Fruit fly (Drosophila melanogaster): ENCODE measurements around the gene bai.

Gene bai

DNA sequence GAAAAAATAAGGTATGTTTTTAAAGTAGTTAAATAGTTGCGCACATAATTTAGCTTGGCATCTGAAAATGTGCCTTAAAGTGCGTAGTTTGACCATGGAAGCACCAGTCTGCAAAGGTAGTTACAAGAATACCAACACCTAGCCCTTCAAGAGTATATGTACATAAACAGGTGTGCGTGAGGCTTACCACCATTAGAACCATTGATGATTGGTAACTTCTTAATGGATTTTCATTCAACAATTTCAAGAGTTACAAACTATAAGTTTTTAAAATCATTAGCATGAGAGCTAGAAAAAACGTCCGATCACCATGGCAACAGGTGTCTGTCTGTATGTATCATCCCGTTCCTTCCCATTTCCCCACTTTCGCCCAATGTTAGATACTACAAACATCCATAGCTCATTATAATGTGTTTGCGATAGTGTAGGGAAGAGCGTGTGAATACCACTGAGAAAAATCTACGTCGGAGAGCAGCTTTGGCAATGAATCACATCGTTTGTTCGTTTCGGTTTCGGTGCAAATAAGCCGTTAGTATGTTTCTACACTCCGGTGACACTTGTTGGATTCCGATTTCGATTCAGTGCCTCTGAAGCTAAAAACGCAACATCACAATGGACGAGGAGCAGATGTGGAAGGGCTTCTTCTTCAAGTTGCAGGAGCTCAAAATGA is 17.4 kb downstream of the bai start (continued):
- TF ChIP-seq CG6175 (GFP tag; IDR thresholded peaks at IDR 0.05) (no peak), trem (tag; optimal IDR thresholded peaks at IDR 0.05) (no peak), Ssrp (tag; optimal IDR thresholded peaks at IDR 0.05) (no peak), CG14860 (GFP tag; IDR thresholded peaks at IDR 0.05; ENCODE audit: partially characterized antibody) (no peak), bcd (GFP tag; optimal IDR thresholded peaks at IDR 0.05) (no peak), Deaf1 (tag; optimal IDR thresholded peaks at IDR 0.05) (no peak), grn (GFP tag; optimal IDR thresholded peaks at IDR 0.05) (peak; percentile 65), gfzf (GFP tag; optimal IDR thresholded peaks at IDR 0.05) (no peak), sob (GFP tag; IDR thresholded peaks at IDR 0.05) (no peak), Oli (tag; optimal IDR thresholded peaks at IDR 0.05) (no peak), CG4404 (GFP tag; IDR thresholded peaks at IDR 0.05) (no peak), D19B (GFP tag; optimal IDR thresholded peaks at IDR 0.05) (no peak), cg (GFP tag; optimal IDR thresholded peaks at IDR 0.05) (peak; percentile 52), luna (GFP tag; optimal IDR thresholded peaks at IDR 0.05) (no peak), Tbp (GFP tag; optimal IDR thresholded peaks at IDR 0.05) (no peak), CG4282 (GFP tag; optimal IDR thresholded peaks at IDR 0.05) (no peak), ci (GFP tag; IDR thresholded peaks at IDR 0.05) (0 out of 3 replicates have a peak, but pooled peaks have one; percentile 13), odd (GFP tag; optimal IDR thresholded peaks at IDR 0.05) (no peak), kah (GFP tag; optimal IDR thresholded peaks at IDR 0.05) (peak; percentile 97), seq (GFP tag; IDR thresholded peaks at IDR 0.05) (no peak), bbx (GFP tag; IDR thresholded peaks at IDR 0.05; ENCODE audit: partially characterized antibody) (no peak), mirr (GFP tag; optimal IDR thresholded peaks at IDR 0.05) (no peak), B-H2 (GFP tag; optimal IDR thresholded peaks at IDR 0.05) (no peak), Myb (GFP tag; optimal IDR thresholded peaks at IDR 0.05) (no peak), chn (GFP tag; optimal IDR thresholded peaks at IDR 0.05) (no peak), jigr1 (GFP tag; IDR thresholded peaks at IDR 0.05) (no peak), HmgZ (tag; optimal IDR thresholded peaks at IDR 0.05) (no peak), Blimp-1 (GFP tag; optimal IDR thresholded peaks at IDR 0.05) (no peak), CG15696 (tag; optimal IDR thresholded peaks at IDR 0.05) (no peak), tap (tag; optimal IDR thresholded peaks at IDR 0.05) (no peak), CG6654 (GFP tag; optimal IDR thresholded peaks at IDR 0.05) (no peak), eve (GFP tag; optimal IDR thresholded peaks at IDR 0.05) (peak in 1 of 2 experiments; percentile 69), CG10321 (GFP tag; IDR thresholded peaks at IDR 0.05) (no peak)

DNA sequence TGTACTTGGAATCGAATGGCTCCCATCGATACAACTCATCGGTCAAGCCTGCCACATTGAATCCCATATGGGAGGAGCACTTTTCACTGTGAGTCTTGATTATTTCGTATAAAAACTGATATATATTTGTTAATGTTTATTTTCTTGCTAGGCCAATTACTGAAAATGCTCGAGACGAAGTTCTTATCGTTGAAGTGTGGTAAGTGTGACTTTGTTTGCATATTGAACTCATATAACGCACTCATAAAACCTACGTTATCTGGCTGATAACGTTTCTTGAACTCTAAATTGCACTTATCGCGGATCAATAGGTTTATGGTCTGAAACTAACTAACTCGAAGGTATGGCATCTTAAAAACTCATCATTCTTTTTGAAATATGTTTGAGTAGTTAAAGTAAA is 21.3 kb downstream of the bai start:
- no peak for TF ChIP-seq maf-S (GFP tag; optimal IDR thresholded peaks at IDR 0.05)
- no peak for TF ChIP-seq CG17912 (GFP tag; optimal IDR thresholded peaks at IDR 0.05)
- peak in 1 of 2 experiments; percentile 54 for TF ChIP-seq Pdp1 (GFP tag; optimal IDR thresholded peaks at IDR 0.05)
- TF ChIP-seq jigr1 (GFP tag; IDR thresholded peaks at IDR 0.05): no peak
- TF ChIP-seq cg (GFP tag; optimal IDR thresholded peaks at IDR 0.05): no peak
- no peak for TF ChIP-seq vfl (GFP tag; optimal IDR thresholded peaks at IDR 0.05)
- no peak for TF ChIP-seq Rx (GFP tag; IDR thresholded peaks at IDR 0.05)
- no peak for TF ChIP-seq CG18262 (tag; optimal IDR thresholded peaks at IDR 0.05)
- TF ChIP-seq Dad (GFP tag; optimal IDR thresholded peaks at IDR 0.05): no peak
- TF ChIP-seq CG15269 (tag; optimal IDR thresholded peaks at IDR 0.05): no peak
- TF ChIP-seq CG9727 (GFP tag; optimal IDR thresholded peaks at IDR 0.05): no peak
- no peak for TF ChIP-seq hkb (optimal IDR thresholded peaks at IDR 0.05)
- TF ChIP-seq hkb (GFP tag; IDR thresholded peaks at IDR 0.05): no peak
- TF ChIP-seq CG1602 (GFP tag; optimal IDR thresholded peaks at IDR 0.05): no peak
- TF ChIP-seq CG17802 (tag; optimal IDR thresholded peaks at IDR 0.05): no peak
- peak; percentile 71 for TF ChIP-seq Vsx1 (GFP tag; optimal IDR thresholded peaks at IDR 0.05)
- TF ChIP-seq CG5180 (GFP tag; optimal IDR thresholded peaks at IDR 0.05): no peak

Data from whole organism, embryonic.